Worm (Caenorhabditis elegans): ENCODE measurements around the gene T05C1.3.

Gene T05C1.3

ce11 chrII:4518300-4518907 is 29.2 kb upstream of the T05C1.3 start, which contains the start of gene hlh-1 (continued):
- TF ChIP-seq fkh-4 (tag; optimal IDR thresholded peaks at IDR 0.05; ENCODE audit: borderline replicate concordance) (no peak), F16B12.6 (tag; optimal IDR thresholded peaks at IDR 0.05) (no peak), snpc-4 (tag; optimal IDR thresholded peaks at IDR 0.05) (no peak), ztf-4 (tag; optimal IDR thresholded peaks at IDR 0.05) (no peak), nhr-90 (tag; optimal IDR thresholded peaks at IDR 0.05; ENCODE audit: poor library complexity) (no peak), lin-39 (tag; optimal IDR thresholded peaks at IDR 0.05) (no peak), pax-3 (tag; optimal IDR thresholded peaks at IDR 0.05) (no peak)

- TF ChIP-seq mep-1 (tag; optimal IDR thresholded peaks at IDR 0.05) = no peak
- no peak for TF ChIP-seq unc-30 (tag; optimal IDR thresholded peaks at IDR 0.05)
- no peak for TF ChIP-seq skn-1 (tag; optimal IDR thresholded peaks at IDR 0.05)
- no peak for TF ChIP-seq pqm-1 (tag; optimal IDR thresholded peaks at IDR 0.05)
- no peak for TF ChIP-seq C34B4.2 (tag; optimal IDR thresholded peaks at IDR 0.05)
- no peak for TF ChIP-seq ceh-88 (GFP tag; IDR thresholded peaks at IDR 0.05)
Measured at ce11 chrII:4517254-4517653, 28.1 kb upstream of the T05C1.3 start.

- TF ChIP-seq rnt-1 (tag; optimal IDR thresholded peaks at IDR 0.05) (peak; percentile 17), efl-1 (optimal IDR thresholded peaks at IDR 0.05) (no peak), efl-1 (GFP tag; optimal IDR thresholded peaks at IDR 0.05 in 1 of 2) (peak in 1 of 2 experiments; percentile 63), lin-14 (GFP tag; optimal IDR thresholded peaks at IDR 0.05) (peak; percentile 34), pqm-1 (tag; optimal IDR thresholded peaks at IDR 0.05) (no peak)
Measured at ce11 chrII:4516291-4516690, 27.1 kb upstream of the T05C1.3 start.

- peak; percentile 4 for TF ChIP-seq blmp-1 (tag; optimal IDR thresholded peaks at IDR 0.05)
- TF ChIP-seq aha-1 (tag; optimal IDR thresholded peaks at IDR 0.05) = no peak
Measured at ce11 chrII:4511911-4512310, 22.7 kb upstream of the T05C1.3 start, which contains the start of gene cyp-23A1. Gene cyp-23A1 (plus strand): TSS chrII:4512211.

ce11 chrII:4510684-4511083 is 21.5 kb upstream of the T05C1.3 start:
- peak; percentile 9 for TF ChIP-seq lin-14 (GFP tag; optimal IDR thresholded peaks at IDR 0.05)
- peak; percentile 87 for TF ChIP-seq blmp-1 (tag; optimal IDR thresholded peaks at IDR 0.05)
- TF ChIP-seq fkh-4 (tag; optimal IDR thresholded peaks at IDR 0.05; ENCODE audit: borderline replicate concordance) = no peak

- TF ChIP-seq aha-1 (tag; optimal IDR thresholded peaks at IDR 0.05) (no peak), tlp-1 (tag; optimal IDR thresholded peaks at IDR 0.05) (no peak), zag-1 (tag; optimal IDR thresholded peaks at IDR 0.05) (no peak), efl-3 (GFP tag; optimal IDR thresholded peaks at IDR 0.05) (no peak), nhr-20 (tag; optimal IDR thresholded peaks at IDR 0.05) (peak; percentile 19), nhr-76 (tag; optimal IDR thresholded peaks at IDR 0.05) (no peak), snu-23 (GFP tag; optimal IDR thresholded peaks at IDR 0.05) (peak; percentile 14), egl-13 (tag; optimal IDR thresholded peaks at IDR 0.05) (no peak), ztf-11 (tag; optimal IDR thresholded peaks at IDR 0.05) (no peak), unc-30 (tag; optimal IDR thresholded peaks at IDR 0.05) (no peak), pax-3 (tag; optimal IDR thresholded peaks at IDR 0.05) (no peak), ztf-4 (tag; optimal IDR thresholded peaks at IDR 0.05) (no peak), unc-62 (GFP tag; optimal IDR thresholded peaks at IDR 0.05) (no peak), hpl-2 (GFP tag; optimal IDR thresholded peaks at IDR 0.05) (no peak), fkh-4 (tag; optimal IDR thresholded peaks at IDR 0.05; ENCODE audit: borderline replicate concordance) (no peak), hlh-17 (GFP tag; optimal IDR thresholded peaks at IDR 0.05; ENCODE audit: borderline replicate concordance) (no peak), blmp-1 (tag; optimal IDR thresholded peaks at IDR 0.05) (peak; percentile 71), rnt-1 (tag; optimal IDR thresholded peaks at IDR 0.05) (no peak), lin-13 (GFP tag; optimal IDR thresholded peaks at IDR 0.05) (no peak), mdl-1 (tag; optimal IDR thresholded peaks at IDR 0.05) (no peak), ces-1 (GFP tag; optimal IDR thresholded peaks at IDR 0.05) (no peak), lin-35 (GFP tag; optimal IDR thresholded peaks at IDR 0.05) (peak in 1 of 2 experiments; percentile 39), C34B4.2 (tag; optimal IDR thresholded peaks at IDR 0.05) (no peak), lir-3 (tag; optimal IDR thresholded peaks at IDR 0.05; ENCODE audit: poor library complexity) (no peak), grh-1 (GFP tag; IDR thresholded peaks at IDR 0.05) (no peak), skn-1 (tag; optimal IDR thresholded peaks at IDR 0.05) (peak; percentile 16), lin-14 (GFP tag; optimal IDR thresholded peaks at IDR 0.05) (peak; percentile 57), mab-9 (GFP tag; IDR thresholded peaks at IDR 0.05) (no peak), nhr-77 (tag; optimal IDR thresholded peaks at IDR 0.05) (no peak), F16B12.6 (tag; optimal IDR thresholded peaks at IDR 0.05) (no peak), isw-1 (GFP tag; IDR thresholded peaks at IDR 0.05) (no peak), dpl-1 (GFP tag; optimal IDR thresholded peaks at IDR 0.05) (no peak), ama-1 (optimal IDR thresholded peaks at IDR 0.05) (no peak)
Measured at ce11 chrII:4507669-4508068, 18.5 kb upstream of the T05C1.3 start.

Measured in whole organism, L1 larva.